Worm (Caenorhabditis elegans) whole organism, young adult: ENCODE measurements around the gene srbc-67.

ENCODE experiments used
- B0261.1 ChIP-seq: sonication (generic microtip); optimal IDR thresholded peaks from 2 replicates; lab custom pipeline; 2016; ENCODE audit warnings: mild to moderate bottlenecking, missing genetic modification characterization, moderate library complexity, missing compliant biosample characterization
- C17E4.6 ChIP-seq: fragments of 200-800 bp; sonication (Bioruptor generic); IDR thresholded peaks from 2 replicates; pipeline ENCODE4 v1.3.6; 2022; ENCODE audit warnings: missing genetic modification reagents, missing genetic modification characterization, missing compliant biosample characterization
- D2030.7 ChIP-seq: fragments of 200-800 bp; sonication (Bioruptor generic); IDR thresholded peaks from 2 replicates; pipeline ENCODE4 v1.3.6; 2022; ENCODE audit warnings: missing genetic modification reagents, missing genetic modification characterization, missing compliant biosample characterization
- F23B12.7 ChIP-seq: sonication (generic microtip); optimal IDR thresholded peaks from 2 replicates; lab custom pipeline; 2017; ENCODE audit warnings: missing genetic modification characterization, mild to moderate bottlenecking, missing compliant biosample characterization, antibody characterized with exemption, moderate library complexity; ENCODE audit not compliant: insufficient read depth
- F33H1.4 ChIP-seq: fragments of 200-800 bp; sonication (Bioruptor generic); IDR thresholded peaks from 2 replicates; pipeline ENCODE4 v1.3.6; 2022; ENCODE audit warnings: missing genetic modification reagents, missing genetic modification characterization, missing compliant biosample characterization
- K12H6.12 ChIP-seq: fragments of 200-800 bp; sonication (Bioruptor generic); optimal IDR thresholded peaks from 2 replicates; lab custom pipeline; 2018; ENCODE audit warnings: mild to moderate bottlenecking, missing genetic modification characterization, missing compliant biosample characterization
- Y56A3A.18 ChIP-seq: fragments of 200-800 bp; sonication (Bioruptor generic); IDR thresholded peaks from 2 replicates; pipeline ENCODE4 v1.3.6; 2022; ENCODE audit warnings: missing genetic modification reagents, missing genetic modification characterization, missing compliant biosample characterization
- ZK185.1 ChIP-seq: sonication (generic microtip); optimal IDR thresholded peaks from 2 replicates; lab custom pipeline; 2016; ENCODE audit warnings: mild to moderate bottlenecking, missing genetic modification characterization, missing compliant biosample characterization; ENCODE audit not compliant: poor library complexity, severe bottlenecking
- bed-1 ChIP-seq: fragments of 200-800 bp; sonication (Bioruptor generic); IDR thresholded peaks from 2 replicates; pipeline ENCODE4 v1.3.6; 2022; ENCODE audit warnings: missing genetic modification reagents, missing genetic modification characterization, missing compliant biosample characterization
- ccch-3 ChIP-seq: fragments of 200-800 bp; sonication (Bioruptor generic); optimal IDR thresholded peaks from 2 replicates; lab custom pipeline; 2018; ENCODE audit warnings: mild to moderate bottlenecking, missing genetic modification characterization, missing compliant biosample characterization
- cebp-2 ChIP-seq: fragments of 200-800 bp; sonication (Bioruptor generic); IDR thresholded peaks from 2 replicates; pipeline ENCODE4 v1.3.6; 2022; ENCODE audit warnings: missing genetic modification characterization, missing compliant biosample characterization
- ceh-40 ChIP-seq: fragments of 200-800 bp; sonication (Bioruptor generic); IDR thresholded peaks from 2 replicates; pipeline ENCODE4 v1.3.6; 2022; ENCODE audit warnings: missing genetic modification characterization, missing compliant biosample characterization
- efl-1 ChIP-seq: fragments of 150-350 bp; optimal IDR thresholded peaks from 2 replicates; lab custom pipeline; 2014; ENCODE audit warnings: missing biosample characterization, missing genetic modification reagents, missing genetic modification characterization
- egl-18 ChIP-seq: fragments of 200-800 bp; sonication (Bioruptor generic); IDR thresholded peaks from 2 replicates; pipeline ENCODE4 v1.3.6; 2022; ENCODE audit warnings: missing genetic modification reagents, missing genetic modification characterization, missing compliant biosample characterization
- egl-44 ChIP-seq: fragments of 200-800 bp; sonication (Bioruptor generic); IDR thresholded peaks from 2 replicates; pipeline ENCODE4 v1.3.6; 2022; ENCODE audit warnings: missing genetic modification reagents, missing genetic modification characterization, missing compliant biosample characterization
- him-1 ChIP-seq: sonication (generic microtip); optimal IDR thresholded peaks from 2 replicates; lab custom pipeline; 2016; ENCODE audit warnings: missing genotype, missing genetic modification reagents, missing genetic modification characterization, missing compliant biosample characterization
- hmg-1.2 ChIP-seq: fragments of 200-800 bp; sonication (Bioruptor generic); IDR thresholded peaks from 2 replicates; pipeline ENCODE4 v1.3.6; 2022; ENCODE audit warnings: missing genetic modification reagents, missing genetic modification characterization, missing compliant biosample characterization
- lin-26 ChIP-seq: fragments of 200-800 bp; sonication (Bioruptor generic); IDR thresholded peaks from 2 replicates; pipeline ENCODE4 v1.3.6; 2022; ENCODE audit warnings: missing genetic modification reagents, missing genetic modification characterization, missing compliant biosample characterization
- lin-54 ChIP-seq: fragments of 200-800 bp; sonication (Bioruptor generic); optimal IDR thresholded peaks from 2 replicates; lab custom pipeline; 2018; ENCODE audit warnings: mild to moderate bottlenecking, missing genetic modification characterization, missing compliant biosample characterization
- lsy-27 ChIP-seq: sonication (generic microtip); optimal IDR thresholded peaks from 2 replicates; lab custom pipeline; 2017; ENCODE audit warnings: missing genetic modification characterization, mild to moderate bottlenecking, missing compliant biosample characterization, antibody characterized with exemption, missing genotype, borderline replicate concordance; ENCODE audit not compliant: insufficient read depth
- madf-3 ChIP-seq: fragments of 200-800 bp; sonication (Bioruptor generic); IDR thresholded peaks from 2 replicates; pipeline ENCODE4 v1.3.6; 2022; ENCODE audit warnings: missing genetic modification reagents, missing genetic modification characterization, missing compliant biosample characterization
- madf-6 ChIP-seq: fragments of 200-800 bp; sonication (Bioruptor generic); IDR thresholded peaks from 2 replicates; pipeline ENCODE4 v1.3.6; 2022; ENCODE audit warnings: missing genetic modification reagents, missing genetic modification characterization, missing compliant biosample characterization
- madf-8 ChIP-seq: fragments of 200-800 bp; sonication (Bioruptor generic); conservative IDR thresholded peaks from 2 replicates; pipeline ENCODE4 v1.3.6; 2022; ENCODE audit warnings: missing genetic modification reagents, missing genetic modification characterization, missing compliant biosample characterization
- mcd-1 ChIP-seq: fragments of 200-800 bp; sonication (Bioruptor generic); IDR thresholded peaks from 2 replicates; pipeline ENCODE4 v1.3.6; 2022; ENCODE audit warnings: missing genetic modification reagents, missing genetic modification characterization, missing compliant biosample characterization
- nhr-120 ChIP-seq: fragments of 200-800 bp; sonication (Bioruptor generic); IDR thresholded peaks from 2 replicates; pipeline ENCODE4 v1.3.6; 2022; ENCODE audit warnings: missing genetic modification characterization, missing compliant biosample characterization
- nhr-179 ChIP-seq: sonication (generic microtip); optimal IDR thresholded peaks from 2 replicates; lab custom pipeline; 2016; ENCODE audit warnings: mild to moderate bottlenecking, missing genetic modification characterization, missing compliant biosample characterization
- nhr-27 ChIP-seq: fragments of 200-800 bp; sonication (Bioruptor generic); optimal IDR thresholded peaks from 2 replicates; lab custom pipeline; 2018; ENCODE audit warnings: mild to moderate bottlenecking, missing genetic modification characterization, moderate library complexity, missing compliant biosample characterization
- nhr-90 ChIP-seq: sonication (generic microtip); optimal IDR thresholded peaks from 2 replicates; lab custom pipeline; 2016; ENCODE audit warnings: missing genotype, mild to moderate bottlenecking, missing genetic modification characterization, missing compliant biosample characterization
- rpc-1 ChIP-seq, 2 experiments: fragments of 150-350 bp in 1 of 2; sonication (generic microtip) in 1 of 2; optimal IDR thresholded peaks; 2 replicates each; lab custom pipeline; 2014 to 2018; ENCODE audit warnings: missing biosample characterization in 1 of 2, missing genetic modification characterization in 1 of 2, missing genetic modification reagents in 1 of 2, missing genotype in 1 of 2
- sdz-38 ChIP-seq: sonication (generic microtip); optimal IDR thresholded peaks from 2 replicates; lab custom pipeline; 2016; ENCODE audit warnings: missing genotype, missing genetic modification characterization, missing compliant biosample characterization
- sea-2 ChIP-seq: fragments of 200-800 bp; sonication (Bioruptor generic); IDR thresholded peaks from 2 replicates; pipeline ENCODE4 v1.3.6; 2022; ENCODE audit warnings: missing genetic modification characterization, missing compliant biosample characterization
- snpc-1.3 ChIP-seq: sonication (generic microtip); optimal IDR thresholded peaks from 2 replicates; lab custom pipeline; 2017; ENCODE audit warnings: missing genetic modification characterization, mild to moderate bottlenecking, missing compliant biosample characterization, antibody characterized with exemption, moderate library complexity, missing genotype, missing genetic modification reagents; ENCODE audit not compliant: insufficient read depth
- snpc-3.4 ChIP-seq: sonication (generic microtip); optimal IDR thresholded peaks from 2 replicates; lab custom pipeline; 2017; ENCODE audit warnings: missing genetic modification characterization, mild to moderate bottlenecking, missing compliant biosample characterization, antibody characterized with exemption, moderate library complexity, missing genotype, missing genetic modification reagents
- snpc-4 ChIP-seq, 5 experiments: fragments of 150-350 bp in 1 of 5; sonication (generic microtip) in 4 of 5; optimal IDR thresholded peaks; 2 replicates each; lab custom pipeline; 2014 to 2018; ENCODE audit warnings: missing genetic modification characterization in 5 of 5, missing biosample characterization in 3 of 5, antibody characterized with exemption in 2 of 5, mild to moderate bottlenecking in 2 of 5, missing compliant biosample characterization in 2 of 5, missing genotype in 2 of 5, moderate library complexity in 2 of 5, missing genetic modification reagents in 1 of 5
- tbp1 ChIP-seq: fragments of 200-800 bp; sonication (Bioruptor generic); optimal IDR thresholded peaks from 2 replicates; lab custom pipeline; 2018; ENCODE audit warnings: mild to moderate bottlenecking, missing genetic modification characterization, missing compliant biosample characterization
- xnd-1 ChIP-seq: sonication (generic microtip); optimal IDR thresholded peaks from 2 replicates; lab custom pipeline; 2016; ENCODE audit warnings: missing genotype, missing genetic modification reagents, missing genetic modification characterization, missing compliant biosample characterization
- ztf-18 ChIP-seq: sonication (generic microtip); optimal IDR thresholded peaks from 2 replicates; lab custom pipeline; 2016; ENCODE audit warnings: missing genotype, mild to moderate bottlenecking, missing genetic modification characterization, missing compliant biosample characterization
- ztf-25 ChIP-seq: fragments of 200-800 bp; sonication (Bioruptor generic); IDR thresholded peaks from 2 replicates; pipeline ENCODE4 v1.3.6; 2022; ENCODE audit warnings: missing genetic modification reagents, missing genetic modification characterization, missing compliant biosample characterization
- ztf-26 ChIP-seq: sonication (generic microtip); optimal IDR thresholded peaks from 2 replicates; lab custom pipeline; 2017; ENCODE audit warnings: missing genetic modification characterization, missing compliant biosample characterization
- ztf-3 ChIP-seq: fragments of 200-800 bp; sonication (Bioruptor generic); optimal IDR thresholded peaks from 2 replicates; lab custom pipeline; 2018; ENCODE audit warnings: mild to moderate bottlenecking, missing genetic modification characterization, missing compliant biosample characterization

srbc-67 gene

ce11 chrV:3541117-3541516 is at the start of gene srbc-67:
TSS of gene srbc-67 (minus strand) at chrV:3541217.
- no peak for TF ChIP-seq egl-44 (GFP tag; lab: Robert Waterston, UW)
- TF ChIP-seq K12H6.12 (tag; lab: Kevin White, UChicago) = no peak
- TF ChIP-seq him-1 (tag; lab: Kevin White, UChicago) = no peak
- no peak for TF ChIP-seq sea-2 (GFP tag; lab: Robert Waterston, UW)
- TF ChIP-seq snpc-3.4 (tag; lab: Kevin White, UChicago) = no peak
- TF ChIP-seq xnd-1 (tag; lab: Kevin White, UChicago) = no peak
- TF ChIP-seq ztf-26 (tag; lab: Kevin White, UChicago) = no peak
- no peak for TF ChIP-seq madf-3
- TF ChIP-seq nhr-27 (tag; lab: Kevin White, UChicago) = no peak
- no peak for TF ChIP-seq nhr-120 (GFP tag; lab: Robert Waterston, UW)
- TF ChIP-seq sdz-38 (tag; lab: Kevin White, UChicago) = no peak

DNA sequence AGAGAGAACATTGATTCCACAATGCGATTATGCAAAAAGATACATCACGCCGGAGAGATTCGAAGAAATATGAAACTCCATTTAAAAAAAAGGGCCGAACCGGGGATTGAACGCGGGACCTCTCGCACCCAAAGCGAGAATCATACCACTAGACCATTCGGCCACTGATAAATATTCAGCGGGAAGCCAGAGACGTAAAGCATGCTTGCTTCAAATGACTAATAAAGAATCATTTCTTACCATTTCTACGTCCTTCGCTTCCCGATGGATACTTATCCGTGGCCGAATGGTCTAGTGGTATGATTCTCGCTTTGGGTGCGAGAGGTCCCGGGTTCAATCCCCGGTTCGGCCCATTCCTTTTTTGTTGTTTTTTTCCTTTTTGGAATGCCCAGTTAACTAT is 47.2 kb upstream of the srbc-67 start:
- TF ChIP-seq efl-1 (no peak), C17E4.6 (0 out of 2 replicates have a peak, but pooled peaks have one; percentile 38), ccch-3 (no peak), ZK185.1 (tag; lab: Kevin White, UChicago) (peak; percentile 5), tbp1 (peak; percentile 86), nhr-27 (tag; lab: Kevin White, UChicago) (no peak), ceh-40 (GFP tag; lab: Robert Waterston, UW) (0 out of 2 replicates have a peak, but pooled peaks have one; percentile 62), ztf-3 (GFP tag; lab: Kevin White, UChicago) (no peak), ztf-25 (GFP tag; lab: Robert Waterston, UW) (peak; percentile 69; the same call in 1 of the 2 replicates), Y56A3A.18 (GFP tag; lab: Robert Waterston, UW) (0 out of 2 replicates have a peak, but pooled peaks have one; percentile 20), F23B12.7 (no peak), lsy-27 (tag; lab: Kevin White, UChicago) (no peak), lin-54 (GFP tag; lab: Kevin White, UChicago) (peak; percentile 10), snpc-1.3 (tag; lab: Kevin White, UChicago) (peak; percentile 10), rpc-1 (optimal IDR thresholded peaks at IDR 0.05; lab: Kevin White, UChicago) (peak; percentile 60), rpc-1 (tag; optimal IDR thresholded peaks at IDR 0.05; lab: Kevin White, UChicago) (peak; percentile 75), ztf-18 (tag; lab: Kevin White, UChicago) (no peak), B0261.1 (peak; percentile 65), mcd-1 (no peak), F33H1.4 (GFP tag; lab: Robert Waterston, UW) (0 out of 2 replicates have a peak, but pooled peaks have one; percentile 15), nhr-179 (tag; lab: Kevin White, UChicago) (no peak), snpc-4 (GFP tag; optimal IDR thresholded peaks at IDR 0.05; lab: Kevin White, UChicago) (no peak), snpc-4 (tag; optimal IDR thresholded peaks at IDR 0.05; lab: Kevin White, UChicago) (no peak), madf-8 (GFP tag; lab: Robert Waterston, UW) (0 out of 2 replicates have a peak, but pooled peaks have one; percentile 5), nhr-90 (tag; lab: Kevin White, UChicago) (peak; percentile 28), madf-6 (GFP tag; lab: Robert Waterston, UW) (peak; percentile 37; the same call in 1 of the 2 replicates), hmg-1.2 (GFP tag; lab: Robert Waterston, UW) (peak; percentile 35; the same call in 1 of the 2 replicates), egl-18 (GFP tag; lab: Robert Waterston, UW) (no peak), lin-26 (GFP tag; lab: Robert Waterston, UW) (peak; percentile 87), D2030.7 (GFP tag; lab: Robert Waterston, UW) (peak; percentile 62), snpc-3.4 (tag; lab: Kevin White, UChicago) (peak; percentile 55), cebp-2 (GFP tag; lab: Robert Waterston, UW) (0 out of 2 replicates have a peak, but pooled peaks have one; percentile 10), bed-1 (no peak)
- TF ChIP-seq, all 124 proteins: peak for 19
